Fruit fly (Drosophila melanogaster) whole organism, pupa: ENCODE results near the gene Zasp67.

ENCODE experiments used
- CG10348 ChIP-seq: fragments of 200-800 bp; sonication (Bioruptor generic); IDR thresholded peaks from 2 replicates; pipeline ENCODE4 v1.3.6; 2022; ENCODE audit warnings: missing biosample characterization, missing genetic modification characterization
- CG12605 ChIP-seq: fragments of 200-800 bp; sonication (Bioruptor generic); IDR thresholded peaks from 2 replicates; pipeline ENCODE4 v1.3.6; 2022; ENCODE audit warnings: missing biosample characterization, missing genetic modification characterization
- CG13204 ChIP-seq: fragments of 200-800 bp; sonication (Bioruptor generic); optimal IDR thresholded peaks from 2 replicates; lab custom pipeline; 2018; ENCODE audit warnings: missing biosample characterization, mild to moderate bottlenecking, missing genetic modification characterization, moderate library complexity
- CG14655 ChIP-seq: fragments of 200-800 bp; sonication (Bioruptor generic); optimal IDR thresholded peaks from 3 replicates; lab custom pipeline; 2017; ENCODE audit warnings: mild to moderate bottlenecking, missing biosample characterization, missing genetic modification reagents, missing genetic modification characterization
- CG15710 ChIP-seq: fragments of 200-800 bp; sonication (Bioruptor generic); optimal IDR thresholded peaks from 2 replicates; lab custom pipeline; 2018; ENCODE audit warnings: missing biosample characterization, mild to moderate bottlenecking, missing genetic modification characterization, moderate library complexity
- CG17806 ChIP-seq: fragments of 200-800 bp; sonication (Bioruptor generic); optimal IDR thresholded peaks from 2 replicates; lab custom pipeline; 2018; ENCODE audit warnings: missing biosample characterization, mild to moderate bottlenecking, missing genetic modification characterization, moderate library complexity
- CG32121 ChIP-seq: fragments of 200-800 bp; sonication (Bioruptor generic); IDR thresholded peaks from 2 replicates; pipeline ENCODE4 v1.3.6; 2022; ENCODE audit warnings: missing biosample characterization, missing genetic modification characterization
- CG34367 ChIP-seq: fragments of 200-800 bp; sonication (Bioruptor generic); optimal IDR thresholded peaks from 2 replicates; lab custom pipeline; 2018; ENCODE audit warnings: missing biosample characterization, mild to moderate bottlenecking, missing genetic modification characterization
- CG4496 ChIP-seq: fragments of 200-800 bp; sonication (Bioruptor generic); IDR thresholded peaks from 3 replicates; pipeline ENCODE4 v1.3.6; 2022; ENCODE audit warnings: missing biosample characterization, missing genetic modification characterization
- CG8159 ChIP-seq: fragments of 200-800 bp; sonication (Bioruptor generic); optimal IDR thresholded peaks from 3 replicates; lab custom pipeline; 2018; ENCODE audit warnings: missing biosample characterization, mild to moderate bottlenecking, missing genetic modification characterization, moderate library complexity
- CG8301 ChIP-seq: fragments of 200-800 bp; sonication (Bioruptor generic); optimal IDR thresholded peaks from 2 replicates; lab custom pipeline; 2018; ENCODE audit warnings: missing biosample characterization, mild to moderate bottlenecking, missing genetic modification characterization
- CG9948 ChIP-seq: fragments of 200-800 bp; sonication (Bioruptor generic); optimal IDR thresholded peaks from 2 replicates; lab custom pipeline; 2018; ENCODE audit warnings: missing biosample characterization, mild to moderate bottlenecking, missing genetic modification characterization, moderate library complexity
- D1 ChIP-seq: fragments of 200-800 bp; sonication (Bioruptor generic); optimal IDR thresholded peaks from 2 replicates; lab custom pipeline; 2018; ENCODE audit warnings: missing biosample characterization, mild to moderate bottlenecking, missing genetic modification characterization, moderate library complexity
- EcR ChIP-seq: fragments of 200-800 bp; sonication (Bioruptor generic); optimal IDR thresholded peaks from 3 replicates; lab custom pipeline; 2019; ENCODE audit warnings: missing biosample characterization, missing genetic modification characterization, mild to moderate bottlenecking, moderate library complexity, missing genetic modification reagents
- Ets98B ChIP-seq: fragments of 200-800 bp; sonication (Bioruptor generic); IDR thresholded peaks from 2 replicates; pipeline ENCODE4 v1.3.6; 2022; ENCODE audit warnings: missing biosample characterization, missing genetic modification characterization
- Pif1A ChIP-seq: fragments of 200-800 bp; sonication (Bioruptor generic); optimal IDR thresholded peaks from 3 replicates; lab custom pipeline; 2016; ENCODE audit warnings: missing biosample characterization, missing genetic modification characterization
- Pif1B ChIP-seq: fragments of 200-800 bp; sonication (Bioruptor generic); optimal IDR thresholded peaks from 3 replicates; lab custom pipeline; 2016; ENCODE audit warnings: missing biosample characterization, missing genetic modification characterization
- Snoo ChIP-seq: fragments of 200-800 bp; sonication (Bioruptor generic); optimal IDR thresholded peaks from 3 replicates; lab custom pipeline; 2017; ENCODE audit warnings: missing biosample characterization, mild to moderate bottlenecking, missing genetic modification characterization, inconsistent platforms
- fd96Ca ChIP-seq: fragments of 200-800 bp; sonication (Bioruptor generic); IDR thresholded peaks from 3 replicates; pipeline ENCODE4 v1.3.6; 2022; ENCODE audit warnings: missing biosample characterization, missing genetic modification characterization
- gl ChIP-seq: fragments of 200-800 bp; sonication (Bioruptor generic); optimal IDR thresholded peaks from 2 replicates; lab custom pipeline; 2018; ENCODE audit warnings: missing biosample characterization, mild to moderate bottlenecking, missing genetic modification characterization
- rn ChIP-seq: fragments of 200-800 bp; sonication (Bioruptor generic); IDR thresholded peaks from 2 replicates; pipeline ENCODE4 v1.3.6; 2022; ENCODE audit warnings: missing biosample characterization, missing genetic modification characterization

The Zasp67 gene

dm6 chr3L:9744060-9744549 is 53.4 kb downstream of the Zasp67 start:
- TF ChIP-seq Pif1A (GFP tag; lab: Kevin White, UChicago) (peak; percentile 97), CG34367 (tag; lab: Kevin White, UChicago) (peak; percentile 77), D1 (tag; lab: Kevin White, UChicago) (peak; percentile 96), CG14655 (GFP tag; lab: Kevin White, UChicago) (peak; percentile 100), CG4496 (peak; percentile 95), Pif1B (GFP tag; lab: Kevin White, UChicago) (peak; percentile 94), rn (peak; percentile 89), CG15710 (peak; percentile 94), CG13204 (GFP tag; lab: Kevin White, UChicago) (peak; percentile 61), CG10348 (GFP tag; lab: Robert Waterston, UW) (peak; percentile 76), fd96Ca (peak; percentile 95), CG17806 (peak; percentile 95), CG32121 (GFP tag; lab: Robert Waterston, UW) (peak; percentile 96), gl (peak; percentile 91), CG9948 (tag; lab: Kevin White, UChicago) (peak; percentile 97), EcR (GFP tag; lab: Kevin White, UChicago) (no peak), CG8159 (tag; lab: Kevin White, UChicago) (peak; percentile 98), Ets98B (GFP tag; lab: Robert Waterston, UW) (peak; percentile 92), Snoo (tag; lab: Kevin White, UChicago) (peak; percentile 83), CG8301 (tag; lab: Kevin White, UChicago) (peak; percentile 98), CG12605 (GFP tag; lab: Robert Waterston, UW) (peak; percentile 90)
- TF ChIP-seq, all 21 proteins: peak for 20

- TF ChIP-seq CG15710: peak; percentile 31
- peak; percentile 7 for TF ChIP-seq CG13204 (GFP tag; lab: Kevin White, UChicago)
- peak; percentile 45 for TF ChIP-seq Pif1B (GFP tag; lab: Kevin White, UChicago)
- TF ChIP-seq CG8301 (tag; lab: Kevin White, UChicago): peak; percentile 62
- peak; percentile 81 for TF ChIP-seq CG9948 (tag; lab: Kevin White, UChicago)
- no peak for TF ChIP-seq CG12605 (GFP tag; lab: Robert Waterston, UW)
- peak; percentile 84 for TF ChIP-seq CG8159 (tag; lab: Kevin White, UChicago)
- peak; percentile 93 for TF ChIP-seq CG14655 (GFP tag; lab: Kevin White, UChicago)
- TF ChIP-seq CG4496: no peak
- no peak for TF ChIP-seq EcR (GFP tag; lab: Kevin White, UChicago)
- TF ChIP-seq CG32121 (GFP tag; lab: Robert Waterston, UW): no peak
- TF ChIP-seq CG10348 (GFP tag; lab: Robert Waterston, UW): no peak
- TF ChIP-seq fd96Ca: peak; percentile 26; the same call in 1 of the 3 replicates
- TF ChIP-seq Ets98B (GFP tag; lab: Robert Waterston, UW): no peak
- peak; percentile 33 for TF ChIP-seq Snoo (tag; lab: Kevin White, UChicago)
- no peak for TF ChIP-seq rn
- TF ChIP-seq CG17806: peak; percentile 46
- peak; percentile 56 for TF ChIP-seq gl
- peak; percentile 47 for TF ChIP-seq Pif1A (GFP tag; lab: Kevin White, UChicago)
- TF ChIP-seq D1 (tag; lab: Kevin White, UChicago): no peak
These were observed 55.1 kb downstream of the Zasp67 start for dm6 chr3L:9742342-9742741.

dm6 chr3L:9739629-9740028 is 57.9 kb downstream of the Zasp67 start:
- no peak for TF ChIP-seq CG10348 (GFP tag; lab: Robert Waterston, UW)
- no peak for TF ChIP-seq CG13204 (GFP tag; lab: Kevin White, UChicago)
- TF ChIP-seq Pif1A (GFP tag; lab: Kevin White, UChicago): peak; percentile 41
- TF ChIP-seq CG15710: no peak
- TF ChIP-seq CG34367 (tag; lab: Kevin White, UChicago): no peak
- peak; percentile 43; the same call in 1 of the 2 replicates for TF ChIP-seq CG32121 (GFP tag; lab: Robert Waterston, UW)
- no peak for TF ChIP-seq fd96Ca
- peak; percentile 63; the same call in 2 of the 3 replicates for TF ChIP-seq CG4496
- no peak for TF ChIP-seq rn
- peak; percentile 27 for TF ChIP-seq CG8301 (tag; lab: Kevin White, UChicago)
- TF ChIP-seq Snoo (tag; lab: Kevin White, UChicago): peak; percentile 7
- TF ChIP-seq Pif1B (GFP tag; lab: Kevin White, UChicago): peak; percentile 15
- peak; percentile 25 for TF ChIP-seq CG17806
- TF ChIP-seq EcR (GFP tag; lab: Kevin White, UChicago): no peak
- 0 out of 2 replicates have a peak, but pooled peaks have one; percentile 17 for TF ChIP-seq CG12605 (GFP tag; lab: Robert Waterston, UW)
- no peak for TF ChIP-seq D1 (tag; lab: Kevin White, UChicago)
- TF ChIP-seq CG14655 (GFP tag; lab: Kevin White, UChicago): peak; percentile 33
- peak; percentile 55 for TF ChIP-seq CG8159 (tag; lab: Kevin White, UChicago)
- TF ChIP-seq gl: no peak
- peak; percentile 25 for TF ChIP-seq CG9948 (tag; lab: Kevin White, UChicago)
- TF ChIP-seq Ets98B (GFP tag; lab: Robert Waterston, UW): peak; percentile 45; the same call in 1 of the 2 replicates
